Fruit fly (Drosophila melanogaster) whole organism, embryonic: ENCODE results near the gene cnir.

Source experiments
- ATbp ChIP-seq: fragments of 200-800 bp; sonication (Bioruptor generic); optimal IDR thresholded peaks from 2 replicates; lab custom pipeline; 2017; ENCODE audit warnings: missing biosample characterization, mild to moderate bottlenecking, missing genetic modification characterization, missing genetic modification reagents
- Asciz ChIP-seq: fragments of 200-800 bp; sonication (Bioruptor generic); optimal IDR thresholded peaks from 2 replicates; lab custom pipeline; 2017; ENCODE audit warnings: missing biosample characterization, mild to moderate bottlenecking, missing genetic modification characterization, missing genetic modification reagents
- Blimp-1 ChIP-seq: fragments of 200-800 bp; sonication (Bioruptor generic); optimal IDR thresholded peaks from 3 replicates; lab custom pipeline; 2018; ENCODE audit warnings: missing biosample characterization, missing genetic modification characterization, mild to moderate bottlenecking, moderate library complexity, missing genetic modification reagents
- C15 ChIP-seq: fragments of 200-800 bp; sonication (Bioruptor generic); IDR thresholded peaks from 3 replicates; pipeline ENCODE4 v1.3.6; 2022; ENCODE audit warnings: missing biosample characterization, missing genetic modification characterization
- CG10267 ChIP-seq: fragments of 200-800 bp; sonication (Bioruptor generic); optimal IDR thresholded peaks from 2 replicates; lab custom pipeline; 2018; ENCODE audit warnings: missing biosample characterization, mild to moderate bottlenecking, missing genetic modification characterization, moderate library complexity
- CG10565 ChIP-seq: fragments of 200-800 bp; sonication (Bioruptor generic); optimal IDR thresholded peaks from 3 replicates; lab custom pipeline; 2016; ENCODE audit warnings: missing biosample characterization, mild to moderate bottlenecking, missing genetic modification characterization
- CG11723 ChIP-seq: fragments of 200-800 bp; sonication (Bioruptor generic); optimal IDR thresholded peaks from 2 replicates; lab custom pipeline; 2017; ENCODE audit warnings: missing biosample characterization, mild to moderate bottlenecking, missing genetic modification characterization
- CG12071 ChIP-seq: fragments of 200-800 bp; sonication (Bioruptor generic); optimal IDR thresholded peaks from 3 replicates; lab custom pipeline; 2018; ENCODE audit warnings: missing biosample characterization, mild to moderate bottlenecking, missing genetic modification characterization
- CG12104 ChIP-seq: fragments of 200-800 bp; sonication (Bioruptor generic); optimal IDR thresholded peaks from 3 replicates; lab custom pipeline; 2016; ENCODE audit warnings: missing biosample characterization, missing genetic modification characterization
- CG1603 ChIP-seq: fragments of 200-800 bp; sonication (Bioruptor generic); optimal IDR thresholded peaks from 2 replicates; lab custom pipeline; 2019; ENCODE audit warnings: missing biosample characterization, mild to moderate bottlenecking, missing genetic modification characterization, moderate library complexity
- CG17568 ChIP-seq: fragments of 200-800 bp; sonication (Bioruptor generic); optimal IDR thresholded peaks from 2 replicates; lab custom pipeline; 2018; ENCODE audit warnings: missing biosample characterization, mild to moderate bottlenecking, missing genetic modification characterization, moderate library complexity
- CG17829 ChIP-seq: fragments of 200-800 bp; optimal IDR thresholded peaks from 2 replicates; lab custom pipeline; 2019; ENCODE audit warnings: missing biosample characterization, mild to moderate bottlenecking, missing genetic modification characterization, moderate library complexity
- CG18262 ChIP-seq: fragments of 200-800 bp; optimal IDR thresholded peaks from 3 replicates; lab custom pipeline; 2019; ENCODE audit warnings: missing biosample characterization, mild to moderate bottlenecking, missing genetic modification characterization, moderate library complexity
- CG31388 ChIP-seq: fragments of 200-800 bp; sonication (Bioruptor generic); optimal IDR thresholded peaks from 2 replicates; lab custom pipeline; 2016; ENCODE audit warnings: missing biosample characterization, missing genetic modification characterization
- CG32767 ChIP-seq: fragments of 200-800 bp; sonication (Bioruptor generic); IDR thresholded peaks from 2 replicates; pipeline ENCODE4 v1.3.6; 2022; ENCODE audit warnings: missing biosample characterization, missing genetic modification characterization
- CG3281 ChIP-seq: fragments of 200-800 bp; sonication (Bioruptor generic); optimal IDR thresholded peaks from 3 replicates; lab custom pipeline; 2017; ENCODE audit warnings: missing biosample characterization, mild to moderate bottlenecking, missing genetic modification characterization
- CG33557 ChIP-seq: fragments of 200-800 bp; sonication (Bioruptor generic); optimal IDR thresholded peaks from 2 replicates; lab custom pipeline; 2019; ENCODE audit warnings: missing biosample characterization, mild to moderate bottlenecking, missing genetic modification characterization, moderate library complexity
- CG3726 ChIP-seq: fragments of 200-800 bp; sonication (Bioruptor generic); IDR thresholded peaks from 3 replicates; pipeline ENCODE4, ENCODE4 v1.3.6; 2022; ENCODE audit warnings: missing biosample characterization, missing genetic modification characterization
- CG4730 ChIP-seq: fragments of 200-800 bp; sonication (Bioruptor generic); IDR thresholded peaks from 2 replicates; pipeline ENCODE4 v1.3.6; 2022; ENCODE audit warnings: missing biosample characterization, missing genetic modification characterization
- CG6683 ChIP-seq: fragments of 200-800 bp; sonication (Bioruptor generic); optimal IDR thresholded peaks from 2 replicates; lab custom pipeline; 2017; ENCODE audit warnings: missing biosample characterization, mild to moderate bottlenecking, missing genetic modification characterization, missing genetic modification reagents
- CG6791 ChIP-seq: fragments of 200-800 bp; sonication (Bioruptor generic); IDR thresholded peaks from 3 replicates; pipeline ENCODE4 v1.3.6; 2022; ENCODE audit warnings: missing biosample characterization, missing genetic modification characterization; ENCODE audit not compliant: partially characterized antibody
- CG7556 ChIP-seq: fragments of 200-800 bp; sonication (Bioruptor generic); optimal IDR thresholded peaks from 2 replicates; lab custom pipeline; 2017; ENCODE audit warnings: missing biosample characterization, mild to moderate bottlenecking, missing genetic modification characterization
- CG7928 ChIP-seq: fragments of 200-800 bp; sonication (Bioruptor generic); optimal IDR thresholded peaks from 2 replicates; lab custom pipeline; 2017; ENCODE audit warnings: missing biosample characterization, mild to moderate bottlenecking, missing genetic modification characterization
- CG8924 ChIP-seq: fragments of 200-800 bp; optimal IDR thresholded peaks from 3 replicates; lab custom pipeline; 2019; ENCODE audit warnings: missing biosample characterization, mild to moderate bottlenecking, missing genetic modification characterization, moderate library complexity
- CoRest ChIP-seq: fragments of 200-800 bp; sonication (Bioruptor generic); optimal IDR thresholded peaks from 3 replicates; lab custom pipeline; 2018; ENCODE audit warnings: missing biosample characterization, mild to moderate bottlenecking, missing genetic modification characterization, moderate library complexity
- Dll ChIP-seq: fragments of 200-800 bp; sonication (Bioruptor generic); IDR thresholded peaks from 4 replicates; pipeline ENCODE4 v1.3.6; 2022; ENCODE audit warnings: missing biosample characterization, missing genetic modification characterization; ENCODE audit not compliant: partially characterized antibody
- E2f2 ChIP-seq: fragments of 200-800 bp; sonication (Bioruptor generic); IDR thresholded peaks from 2 replicates; pipeline ENCODE4 v1.3.6; 2022; ENCODE audit warnings: missing biosample characterization, missing genetic modification characterization
- Fer2 ChIP-seq: fragments of 200-800 bp; sonication (Bioruptor generic); optimal IDR thresholded peaks from 2 replicates; lab custom pipeline; 2018; ENCODE audit warnings: missing biosample characterization, mild to moderate bottlenecking, missing genetic modification characterization, moderate library complexity
- HLH4C ChIP-seq: fragments of 200-800 bp; sonication (Bioruptor generic); IDR thresholded peaks from 3 replicates; pipeline ENCODE4 v1.3.6; 2022; ENCODE audit warnings: missing biosample characterization, missing genetic modification characterization; ENCODE audit not compliant: partially characterized antibody
- HLH54F ChIP-seq: fragments of 200-800 bp; sonication (Bioruptor generic); optimal IDR thresholded peaks from 3 replicates; lab custom pipeline; 2016; ENCODE audit warnings: missing biosample characterization, missing genetic modification characterization
- Opbp ChIP-seq: fragments of 200-800 bp; sonication (Bioruptor generic); IDR thresholded peaks from 3 replicates; pipeline ENCODE4 v1.3.6; 2022; ENCODE audit warnings: missing biosample characterization, missing genetic modification characterization; ENCODE audit not compliant: partially characterized antibody
- Ptx1 ChIP-seq: fragments of 200-800 bp; sonication (Bioruptor generic); IDR thresholded peaks from 2 replicates; pipeline ENCODE4 v1.3.6; 2022; ENCODE audit warnings: missing biosample characterization, missing genetic modification characterization
- Sry-δ ChIP-seq: fragments of 200-800 bp; sonication (Bioruptor generic); optimal IDR thresholded peaks from 2 replicates; lab custom pipeline; 2016; ENCODE audit warnings: missing biosample characterization, missing genetic modification characterization
- Vsx1 ChIP-seq: fragments of 200-800 bp; sonication (Bioruptor generic); optimal IDR thresholded peaks from 2 replicates; lab custom pipeline; 2017; ENCODE audit warnings: missing biosample characterization, mild to moderate bottlenecking, missing genetic modification characterization, missing genetic modification reagents
- cg ChIP-seq: fragments of 200-800 bp; sonication (Bioruptor generic); optimal IDR thresholded peaks from 3 replicates; lab custom pipeline; 2019; ENCODE audit warnings: missing biosample characterization, mild to moderate bottlenecking, missing genetic modification characterization, moderate library complexity
- ci ChIP-seq: fragments of 200-800 bp; sonication (Bioruptor generic); IDR thresholded peaks from 3 replicates; pipeline ENCODE4 v1.3.6; 2022; ENCODE audit warnings: missing biosample characterization, missing genetic modification characterization
- dimm ChIP-seq: fragments of 200-800 bp; sonication (Bioruptor generic); IDR thresholded peaks from 2 replicates; pipeline ENCODE4 v1.3.6; 2022; ENCODE audit warnings: missing biosample characterization, missing genetic modification characterization
- exex ChIP-seq: fragments of 200-800 bp; sonication (Bioruptor generic); optimal IDR thresholded peaks from 4 replicates; lab custom pipeline; 2018; ENCODE audit warnings: missing biosample characterization, mild to moderate bottlenecking, missing genetic modification characterization, moderate library complexity
- eyg ChIP-seq: fragments of 200-800 bp; sonication (Bioruptor generic); optimal IDR thresholded peaks from 3 replicates; lab custom pipeline; 2016; ENCODE audit warnings: missing biosample characterization, missing genetic modification characterization
- ftz-f1 ChIP-seq: fragments of 200-800 bp; sonication (Bioruptor generic); optimal IDR thresholded peaks from 2 replicates; lab custom pipeline; 2016; ENCODE audit warnings: missing biosample characterization, missing genetic modification characterization
- inv ChIP-seq: fragments of 200-800 bp; sonication (Bioruptor generic); IDR thresholded peaks from 2 replicates; pipeline ENCODE4 v1.3.6; 2022; ENCODE audit warnings: missing biosample characterization, missing genetic modification characterization; ENCODE audit not compliant: partially characterized antibody
- klu ChIP-seq: fragments of 200-800 bp; sonication (Bioruptor generic); IDR thresholded peaks from 2 replicates; pipeline ENCODE4 v1.3.6; 2022; ENCODE audit warnings: missing biosample characterization, missing genetic modification characterization
- org-1 ChIP-seq: fragments of 200-800 bp; sonication (Bioruptor generic); optimal IDR thresholded peaks from 2 replicates; lab custom pipeline; 2017; ENCODE audit warnings: missing biosample characterization, missing genetic modification characterization
- prd ChIP-seq, 3 experiments: fragments of >200 bp in 2 of 3; fragments of 200-800 bp in 1 of 3; sonication (Bioruptor generic) in 1 of 3; optimal IDR thresholded peaks in 2 of 3; IDR thresholded peaks in 1 of 3; 2 replicates in 2 of 3; 3 replicates in 1 of 3; pipeline versions ENCODE4 v1.3.6 to Lab custom; 2017 to 2022; ENCODE audit warnings: missing biosample characterization in 1 of 3, missing genetic modification characterization in 1 of 3
- repo ChIP-seq: fragments of 200-800 bp; sonication (Bioruptor generic); optimal IDR thresholded peaks from 2 replicates; lab custom pipeline; 2016; ENCODE audit warnings: missing biosample characterization, missing genetic modification characterization
- tap ChIP-seq: fragments of 200-800 bp; optimal IDR thresholded peaks from 3 replicates; lab custom pipeline; 2019; ENCODE audit warnings: missing biosample characterization, mild to moderate bottlenecking, missing genetic modification characterization, moderate library complexity
- tup ChIP-seq: fragments of 200-800 bp; sonication (Bioruptor generic); optimal IDR thresholded peaks from 2 replicates; lab custom pipeline; 2016; ENCODE audit warnings: missing biosample characterization, mild to moderate bottlenecking, missing genetic modification characterization, moderate library complexity
- yki ChIP-seq: fragments of >200 bp; optimal IDR thresholded peaks from 3 replicates; lab custom pipeline; 2018

Gene cnir

DNA sequence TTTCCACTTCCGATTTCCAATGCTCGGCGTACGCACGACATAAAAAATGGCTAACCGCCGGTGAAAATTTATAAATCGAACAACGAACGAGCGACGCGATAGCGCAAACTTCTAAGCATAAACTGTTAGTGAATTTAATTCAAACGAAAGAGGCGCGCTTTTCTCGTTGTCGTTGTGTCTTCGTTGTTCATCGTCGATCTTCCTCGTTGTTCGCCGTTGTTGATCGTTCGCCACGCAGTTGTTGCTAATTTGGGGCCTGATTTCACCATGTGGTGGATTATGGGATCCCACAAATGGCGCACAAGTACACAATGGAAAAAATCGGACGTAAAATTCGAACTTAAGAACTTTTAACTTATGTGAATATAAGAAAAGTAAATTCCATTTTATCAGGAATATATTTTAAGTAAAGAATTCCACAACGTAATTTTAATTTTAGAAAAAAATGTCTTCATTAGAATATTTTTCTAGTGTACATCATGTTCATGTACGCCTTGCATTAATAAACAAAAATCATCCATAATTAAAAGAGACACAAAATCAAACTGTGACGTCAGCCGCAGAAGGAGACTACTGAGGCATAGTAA, 46.8 kb upstream of the cnir start (continued):
- TF ChIP-seq CG11723 (GFP tag; lab: Kevin White, UChicago) (peak; percentile 12), cg (GFP tag; lab: Kevin White, UChicago) (no peak), CG17568 (GFP tag; lab: Kevin White, UChicago) (peak; percentile 51), inv (no peak), tap (tag; lab: Kevin White, UChicago) (peak; percentile 66), CG33557 (no peak), CoRest (tag; lab: Kevin White, UChicago) (peak; percentile 77), tup (GFP tag; lab: Kevin White, UChicago) (no peak), klu (GFP tag; lab: Robert Waterston, UW) (peak; percentile 16; the same call in 1 of the 2 replicates), org-1 (GFP tag; lab: Kevin White, UChicago) (peak; percentile 55), CG31388 (no peak), CG6791 (GFP tag; lab: Robert Waterston, UW) (no peak), CG8924 (tag; lab: Kevin White, UChicago) (peak; percentile 79), E2f2 (GFP tag; lab: Robert Waterston, UW) (peak; percentile 67), CG18262 (peak; percentile 64), Dll (GFP tag; lab: Robert Waterston, UW) (no peak), Sry-δ (GFP tag; lab: Kevin White, UChicago) (peak; percentile 4), Ptx1 (GFP tag; lab: Robert Waterston, UW) (peak; percentile 81), exex (tag; lab: Kevin White, UChicago) (peak; percentile 32), CG7928 (GFP tag; lab: Kevin White, UChicago) (no peak), ftz-f1 (no peak), CG1603 (peak; percentile 15), CG10565 (GFP tag; lab: Kevin White, UChicago) (no peak), CG3281 (GFP tag; lab: Kevin White, UChicago) (peak; percentile 74), CG17829 (tag; lab: Kevin White, UChicago) (peak; percentile 58), Opbp (no peak), CG7556 (GFP tag; lab: Kevin White, UChicago) (peak; percentile 78), dimm (GFP tag; lab: Robert Waterston, UW) (no peak), Asciz (peak; percentile 35), C15 (GFP tag; lab: Robert Waterston, UW) (0 out of 3 replicates have a peak, but pooled peaks have one; percentile 10), CG12104 (GFP tag; lab: Kevin White, UChicago) (peak; percentile 50), HLH4C (GFP tag; lab: Robert Waterston, UW) (no peak), prd (optimal IDR thresholded peaks at IDR 0.05; lab: Kevin White, UChicago) (no peak), prd (GFP tag; IDR thresholded peaks at IDR 0.05; lab: Robert Waterston, UW) (peak; percentile 64; the same call in 2 of the 3 replicates), repo (GFP tag; lab: Kevin White, UChicago) (no peak), ATbp (peak; percentile 30), Fer2 (tag; lab: Kevin White, UChicago) (peak; percentile 13), HLH54F (GFP tag; lab: Kevin White, UChicago) (peak; percentile 33), CG3726 (GFP tag; lab: Robert Waterston, UW) (0 out of 3 replicates have a peak, but pooled peaks have one; percentile 10), yki (lab: Kevin White, UChicago) (no peak), CG12071 (GFP tag; lab: Kevin White, UChicago) (peak; percentile 26), eyg (GFP tag; lab: Kevin White, UChicago) (peak; percentile 19), CG32767 (no peak; the same call in 1 of the 2 replicates), CG4730 (0 out of 2 replicates have a peak, but pooled peaks have one; percentile 16), CG6683 (GFP tag; lab: Kevin White, UChicago) (peak; percentile 53), Blimp-1 (GFP tag; lab: Kevin White, UChicago) (peak; percentile 71), ci (GFP tag; lab: Robert Waterston, UW) (0 out of 3 replicates have a peak, but pooled peaks have one; percentile 56), CG10267 (tag; lab: Kevin White, UChicago) (peak; percentile 65), Vsx1 (GFP tag; lab: Kevin White, UChicago) (peak; percentile 50)
